Fruit fly (Drosophila melanogaster): ENCODE results near the gene Cog3.

The Cog3 gene

dm6 chr2L:3457007-3457406 lies at the start of gene Cog3, which contains the start of gene Sec5:
Gene Cog3 (minus strand): TSS chr2L:3457064.
Gene Sec5 (plus strand): TSS chr2L:3457302.
- TF ChIP-seq Ets98B (GFP tag; IDR thresholded peaks at IDR 0.05) (no peak; the same call in 1 of the 2 replicates), CG12605 (GFP tag; IDR thresholded peaks at IDR 0.05) (no peak), CG34367 (tag; optimal IDR thresholded peaks at IDR 0.05) (no peak), CG8159 (tag; optimal IDR thresholded peaks at IDR 0.05) (no peak), CG8301 (tag; optimal IDR thresholded peaks at IDR 0.05) (no peak), CG32121 (GFP tag; IDR thresholded peaks at IDR 0.05) (peak; percentile 63), CG4496 (GFP tag; IDR thresholded peaks at IDR 0.05) (peak; percentile 55; the same call in 2 of the 3 replicates), CG9948 (tag; optimal IDR thresholded peaks at IDR 0.05) (peak; percentile 47), EcR (GFP tag; optimal IDR thresholded peaks at IDR 0.05) (no peak), Pif1A (GFP tag; optimal IDR thresholded peaks at IDR 0.05) (no peak), CG15710 (tag; optimal IDR thresholded peaks at IDR 0.05) (peak; percentile 73), D1 (tag; optimal IDR thresholded peaks at IDR 0.05) (no peak), rn (GFP tag; IDR thresholded peaks at IDR 0.05) (no peak), Snoo (tag; optimal IDR thresholded peaks at IDR 0.05) (peak; percentile 59), gl (tag; optimal IDR thresholded peaks at IDR 0.05) (no peak), Pif1B (GFP tag; optimal IDR thresholded peaks at IDR 0.05) (no peak), CG17806 (tag; optimal IDR thresholded peaks at IDR 0.05) (peak; percentile 48), CG13204 (GFP tag; optimal IDR thresholded peaks at IDR 0.05) (no peak), CG14655 (GFP tag; optimal IDR thresholded peaks at IDR 0.05) (no peak), CG10348 (GFP tag; IDR thresholded peaks at IDR 0.05) (no peak), fd96Ca (GFP tag; IDR thresholded peaks at IDR 0.05) (peak; percentile 59; the same call in 2 of the 3 replicates)

dm6 chr2L:3506322-3506721 lies 49.5 kb upstream of the Cog3 start:
- no peak for TF ChIP-seq CG34367 (tag; optimal IDR thresholded peaks at IDR 0.05)

- TF ChIP-seq CG8159 (tag; optimal IDR thresholded peaks at IDR 0.05): no peak
- no peak for TF ChIP-seq Pif1B (GFP tag; optimal IDR thresholded peaks at IDR 0.05)
- no peak for TF ChIP-seq CG14655 (GFP tag; optimal IDR thresholded peaks at IDR 0.05)
- no peak for TF ChIP-seq CG10348 (GFP tag; IDR thresholded peaks at IDR 0.05)
- TF ChIP-seq CG32121 (GFP tag; IDR thresholded peaks at IDR 0.05): no peak
- TF ChIP-seq gl (tag; optimal IDR thresholded peaks at IDR 0.05): no peak
- no peak for TF ChIP-seq CG8301 (tag; optimal IDR thresholded peaks at IDR 0.05)
- TF ChIP-seq EcR (GFP tag; optimal IDR thresholded peaks at IDR 0.05): no peak
- TF ChIP-seq rn (GFP tag; IDR thresholded peaks at IDR 0.05): no peak
- TF ChIP-seq CG34367 (tag; optimal IDR thresholded peaks at IDR 0.05): no peak
- no peak for TF ChIP-seq CG9948 (tag; optimal IDR thresholded peaks at IDR 0.05)
- TF ChIP-seq fd96Ca (GFP tag; IDR thresholded peaks at IDR 0.05): no peak
- TF ChIP-seq CG17806 (tag; optimal IDR thresholded peaks at IDR 0.05): no peak
- TF ChIP-seq Ets98B (GFP tag; IDR thresholded peaks at IDR 0.05): no peak
- no peak for TF ChIP-seq CG4496 (GFP tag; IDR thresholded peaks at IDR 0.05)
- no peak for TF ChIP-seq D1 (tag; optimal IDR thresholded peaks at IDR 0.05)
- no peak for TF ChIP-seq CG12605 (GFP tag; IDR thresholded peaks at IDR 0.05)
- TF ChIP-seq Pif1A (GFP tag; optimal IDR thresholded peaks at IDR 0.05): no peak
- no peak for TF ChIP-seq CG13204 (GFP tag; optimal IDR thresholded peaks at IDR 0.05)
- TF ChIP-seq Snoo (tag; optimal IDR thresholded peaks at IDR 0.05): no peak
These were observed 48.0 kb upstream of the Cog3 start for dm6 chr2L:3504851-3505250.

- TF ChIP-seq CG15710 (tag; optimal IDR thresholded peaks at IDR 0.05) (no peak), CG13204 (GFP tag; optimal IDR thresholded peaks at IDR 0.05) (no peak), CG8159 (tag; optimal IDR thresholded peaks at IDR 0.05) (no peak), CG34367 (tag; optimal IDR thresholded peaks at IDR 0.05) (no peak), CG14655 (GFP tag; optimal IDR thresholded peaks at IDR 0.05) (no peak), Pif1B (GFP tag; optimal IDR thresholded peaks at IDR 0.05) (no peak), Pif1A (GFP tag; optimal IDR thresholded peaks at IDR 0.05) (no peak), EcR (GFP tag; optimal IDR thresholded peaks at IDR 0.05) (no peak), CG8301 (tag; optimal IDR thresholded peaks at IDR 0.05) (no peak), CG10348 (GFP tag; IDR thresholded peaks at IDR 0.05) (no peak), Ets98B (GFP tag; IDR thresholded peaks at IDR 0.05) (no peak), gl (tag; optimal IDR thresholded peaks at IDR 0.05) (no peak), D1 (tag; optimal IDR thresholded peaks at IDR 0.05) (no peak), CG12605 (GFP tag; IDR thresholded peaks at IDR 0.05) (no peak), Snoo (tag; optimal IDR thresholded peaks at IDR 0.05) (no peak), CG9948 (tag; optimal IDR thresholded peaks at IDR 0.05) (no peak)
These were observed 38.6 kb upstream of the Cog3 start for dm6 chr2L:3495465-3495864.

- peak; percentile 2 for TF ChIP-seq CG8301 (tag; optimal IDR thresholded peaks at IDR 0.05)
- TF ChIP-seq CG15710 (tag; optimal IDR thresholded peaks at IDR 0.05): no peak
- peak; percentile 33; the same call in 1 of the 2 replicates for TF ChIP-seq CG12605 (GFP tag; IDR thresholded peaks at IDR 0.05)
- TF ChIP-seq CG32121 (GFP tag; IDR thresholded peaks at IDR 0.05): peak; percentile 48; the same call in 1 of the 2 replicates
These were observed 36.6 kb upstream of the Cog3 start for dm6 chr2L:3493475-3493874.

- TF ChIP-seq CG17806 (tag; optimal IDR thresholded peaks at IDR 0.05) (no peak), CG14655 (GFP tag; optimal IDR thresholded peaks at IDR 0.05) (no peak), CG4496 (GFP tag; IDR thresholded peaks at IDR 0.05) (peak; percentile 53; the same call in 2 of the 3 replicates), Snoo (tag; optimal IDR thresholded peaks at IDR 0.05) (no peak), fd96Ca (GFP tag; IDR thresholded peaks at IDR 0.05) (no peak), CG32121 (GFP tag; IDR thresholded peaks at IDR 0.05) (no peak), Ets98B (GFP tag; IDR thresholded peaks at IDR 0.05) (no peak)
These were observed 34.1 kb upstream of the Cog3 start, which contains the start of gene CG15414 for dm6 chr2L:3490971-3491370. Gene CG15414 (minus strand): TSS chr2L:3491071.
